Fruit fly (Drosophila melanogaster) whole organism, prepupa: ENCODE measurements around the gene Sys1.

Experiments used
- CG32006 ChIP-seq: fragments of 200-800 bp; sonication (Bioruptor generic); optimal IDR thresholded peaks from 3 replicates; lab custom pipeline; 2017; ENCODE audit warnings: missing biosample characterization, mild to moderate bottlenecking, missing genetic modification characterization
- CG3919 ChIP-seq: fragments of 200-800 bp; sonication (Bioruptor generic); optimal IDR thresholded peaks from 3 replicates; lab custom pipeline; 2016; ENCODE audit warnings: missing biosample characterization, missing genetic modification characterization
- CG4318 ChIP-seq: fragments of 200-800 bp; sonication (Bioruptor generic); optimal IDR thresholded peaks from 3 replicates; lab custom pipeline; 2017; ENCODE audit warnings: missing biosample characterization, mild to moderate bottlenecking, missing genetic modification characterization
- CG6854 ChIP-seq: fragments of 200-800 bp; sonication (Bioruptor generic); optimal IDR thresholded peaks from 2 replicates; lab custom pipeline; 2017; ENCODE audit warnings: missing biosample characterization, mild to moderate bottlenecking, missing genetic modification characterization
- CG7368 ChIP-seq: fragments of 200-800 bp; sonication (Bioruptor generic); optimal IDR thresholded peaks from 3 replicates; lab custom pipeline; 2016; ENCODE audit warnings: missing biosample characterization, missing genetic modification characterization
- Eip78C ChIP-seq: fragments of 200-800 bp; sonication (Bioruptor generic); peaks from one replicate; lab custom pipeline; 2016; ENCODE audit warnings: missing biosample characterization, missing genetic modification characterization
- Gug ChIP-seq: fragments of 200-800 bp; sonication (Bioruptor generic); IDR thresholded peaks from 2 replicates; pipeline ENCODE4 v1.3.6; 2022; ENCODE audit warnings: missing biosample characterization, missing genetic modification characterization
- Hr39 ChIP-seq: fragments of 200-800 bp; sonication (Bioruptor generic); optimal IDR thresholded peaks from 2 replicates; lab custom pipeline; 2016; ENCODE audit warnings: missing biosample characterization, missing genetic modification characterization
- OdsH ChIP-seq: fragments of 200-800 bp; sonication (Bioruptor generic); optimal IDR thresholded peaks from 3 replicates; lab custom pipeline; 2016; ENCODE audit warnings: missing biosample characterization, missing genetic modification characterization
- Sox15 ChIP-seq: fragments of 200-800 bp; sonication (Bioruptor generic); optimal IDR thresholded peaks from 3 replicates; lab custom pipeline; 2016; ENCODE audit warnings: missing biosample characterization, missing genetic modification characterization
- spab ChIP-seq: fragments of 200-800 bp; sonication (Bioruptor generic); optimal IDR thresholded peaks from 2 replicates; lab custom pipeline; 2017; ENCODE audit warnings: missing biosample characterization, mild to moderate bottlenecking, missing genetic modification characterization, missing genetic modification reagents
- vri ChIP-seq: fragments of 200-800 bp; sonication (Bioruptor generic); optimal IDR thresholded peaks from 3 replicates; lab custom pipeline; 2016; ENCODE audit warnings: missing biosample characterization, mild to moderate bottlenecking, missing genetic modification characterization

- TF ChIP-seq CG7368 (no peak), CG3919 (GFP tag; lab: Kevin White, UChicago) (no peak), Sox15 (GFP tag; lab: Kevin White, UChicago) (no peak), CG6854 (GFP tag; lab: Kevin White, UChicago) (no peak), vri (GFP tag; lab: Kevin White, UChicago) (no peak), OdsH (no peak), CG32006 (GFP tag; lab: Kevin White, UChicago) (no peak), CG4318 (GFP tag; lab: Kevin White, UChicago) (no peak), Eip78C (GFP tag; lab: Kevin White, UChicago) (no peak), spab (no peak), Gug (no peak), Hr39 (GFP tag; lab: Kevin White, UChicago) (no peak)
These were observed 31.9 kb upstream of the Sys1 start for dm6 chr3R:8620737-8621136.
